Worm (Caenorhabditis elegans): ENCODE results near the gene K09C6.9.

DNA sequence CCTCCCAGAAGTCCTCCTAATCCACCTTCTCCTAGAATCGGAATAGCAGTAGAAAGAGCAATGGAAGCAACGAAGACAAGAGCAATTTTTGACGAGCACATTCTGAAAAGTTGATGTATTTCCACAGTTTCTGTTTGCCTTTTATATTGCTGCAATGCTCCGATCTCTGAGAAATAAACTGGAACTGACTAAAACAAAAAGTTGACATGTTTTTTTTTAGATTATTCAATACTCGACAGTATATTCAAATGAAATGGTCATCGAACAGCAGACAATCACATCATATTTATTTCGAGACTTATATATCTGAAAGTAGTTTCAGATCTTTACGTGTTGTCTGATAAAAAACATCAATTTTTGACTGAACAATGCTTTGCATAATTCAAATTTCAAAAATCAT is 35.6 kb upstream of the K09C6.9 start, which contains the start of gene srlf-21:
- TF ChIP-seq lin-15B (tag; optimal IDR thresholded peaks at IDR 0.05), result no peak
- TF ChIP-seq zip-11 (GFP tag; IDR thresholded peaks at IDR 0.05), result no peak
- TF ChIP-seq set-16 (GFP tag; IDR thresholded peaks at IDR 0.05), result no peak
- TF ChIP-seq ztf-7 (tag; optimal IDR thresholded peaks at IDR 0.05), result no peak

Data from whole organism, L4 larva.